Worm (Caenorhabditis elegans): ENCODE measurements around the gene F14D7.2.

- TF ChIP-seq ahr-1 (tag; optimal IDR thresholded peaks at IDR 0.05) (no peak), fkh-10 (GFP tag; optimal IDR thresholded peaks at IDR 0.05) (no peak), sox-2 (GFP tag; IDR thresholded peaks at IDR 0.05) (no peak), unc-42 (tag; optimal IDR thresholded peaks at IDR 0.05) (no peak), npax-4 (tag; optimal IDR thresholded peaks at IDR 0.05) (no peak), mec-3 (tag; optimal IDR thresholded peaks at IDR 0.05; ENCODE audit: borderline replicate concordance) (no peak), pqm-1 (tag; optimal IDR thresholded peaks at IDR 0.05) (no peak), fkh-6 (tag; optimal IDR thresholded peaks at IDR 0.05) (no peak), C08G9.2 (tag; optimal IDR thresholded peaks at IDR 0.05) (no peak), ama-1 (optimal IDR thresholded peaks at IDR 0.05) (no peak), sox-4 (tag; optimal IDR thresholded peaks at IDR 0.05) (no peak), eyg-1 (tag; optimal IDR thresholded peaks at IDR 0.05) (no peak), unc-86 (tag; optimal IDR thresholded peaks at IDR 0.05) (no peak), sdc-2 (tag; optimal IDR thresholded peaks at IDR 0.05) (no peak)
Measured at ce11 chrV:14328806-14329205, 35.3 kb upstream of the F14D7.2 start, which contains the start of gene pepm-1.

Data from whole organism, late embryonic.